Fruit fly (Drosophila melanogaster): Measurements from ENCODE around the gene CG34149.

CG34149 gene

dm6 chr3R:22379942-22380341 lies at the start of gene CG34149:
TSS of gene CG34149 (plus strand) at chr3R:22380128.
- TF ChIP-seq toe (GFP tag; optimal IDR thresholded peaks at IDR 0.05) (no peak), Crg-1 (GFP tag; optimal IDR thresholded peaks at IDR 0.05) (no peak), pad (GFP tag; optimal IDR thresholded peaks at IDR 0.05) (no peak), CG7045 (GFP tag; optimal IDR thresholded peaks at IDR 0.05) (no peak), bab1 (GFP tag; optimal IDR thresholded peaks at IDR 0.05) (no peak), CG7101 (tag; optimal IDR thresholded peaks at IDR 0.05) (no peak), Mnt (GFP tag; optimal IDR thresholded peaks at IDR 0.05) (no peak), Hr96 (GFP tag; optimal IDR thresholded peaks at IDR 0.05) (no peak), CG5204 (GFP tag; optimal IDR thresholded peaks at IDR 0.05) (no peak), CG11617 (GFP tag; optimal IDR thresholded peaks at IDR 0.05) (no peak), cic (GFP tag; optimal IDR thresholded peaks at IDR 0.05) (no peak), CG12768 (GFP tag; optimal IDR thresholded peaks at IDR 0.05) (no peak), tj (GFP tag; optimal IDR thresholded peaks at IDR 0.05) (no peak), kay (GFP tag; ENCODE audit: borderline replicate concordance) (no peak), Clk (GFP tag; optimal IDR thresholded peaks at IDR 0.05) (no peak), CG14711 (tag; optimal IDR thresholded peaks at IDR 0.05) (no peak), CG33017 (tag; optimal IDR thresholded peaks at IDR 0.05) (no peak), cnc (optimal IDR thresholded peaks at IDR 0.05) (no peak), ovo (GFP tag; optimal IDR thresholded peaks at IDR 0.05) (no peak), CG1620 (GFP tag; optimal IDR thresholded peaks at IDR 0.05) (no peak)

dm6 chr3R:22330512-22331119 lies 49.3 kb upstream of the CG34149 start, which contains the start of gene CG33721:
TSS of gene CG33721 (plus strand) at chr3R:22331069.
- TF ChIP-seq CG7045 (GFP tag; optimal IDR thresholded peaks at IDR 0.05) (no peak), CG12768 (GFP tag; optimal IDR thresholded peaks at IDR 0.05) (no peak), CG14711 (tag; optimal IDR thresholded peaks at IDR 0.05) (no peak), cic (GFP tag; optimal IDR thresholded peaks at IDR 0.05) (no peak), CG33017 (tag; optimal IDR thresholded peaks at IDR 0.05) (no peak), pad (GFP tag; optimal IDR thresholded peaks at IDR 0.05) (no peak)

dm6 chr3R:22331691-22332090 lies 48.2 kb upstream of the CG34149 start, which contains the start of gene CG13862:
TSS of gene CG13862 (plus strand) at chr3R:22331991.
- TF ChIP-seq kay (GFP tag; ENCODE audit: borderline replicate concordance) (no peak), CG5204 (GFP tag; optimal IDR thresholded peaks at IDR 0.05) (no peak), bab1 (GFP tag; optimal IDR thresholded peaks at IDR 0.05) (no peak), tj (GFP tag; optimal IDR thresholded peaks at IDR 0.05) (no peak), CG7045 (GFP tag; optimal IDR thresholded peaks at IDR 0.05) (no peak)

dm6 chr3R:22334050-22334449 lies 45.9 kb upstream of the CG34149 start, which contains the start of gene CG5391:
TSS of gene CG5391 (minus strand) at chr3R:22334150.
- TF ChIP-seq Crg-1 (GFP tag; optimal IDR thresholded peaks at IDR 0.05) (no peak), CG5204 (GFP tag; optimal IDR thresholded peaks at IDR 0.05) (no peak), pad (GFP tag; optimal IDR thresholded peaks at IDR 0.05) (no peak)

dm6 chr3R:22339510-22339909 lies 40.4 kb upstream of the CG34149 start:
- no peak for TF ChIP-seq toe (GFP tag; optimal IDR thresholded peaks at IDR 0.05)
- TF ChIP-seq Mnt (GFP tag; optimal IDR thresholded peaks at IDR 0.05), result no peak
- TF ChIP-seq tj (GFP tag; optimal IDR thresholded peaks at IDR 0.05), result no peak
- no peak for TF ChIP-seq Crg-1 (GFP tag; optimal IDR thresholded peaks at IDR 0.05)
- no peak for TF ChIP-seq CG1620 (GFP tag; optimal IDR thresholded peaks at IDR 0.05)
- no peak for TF ChIP-seq CG7101 (tag; optimal IDR thresholded peaks at IDR 0.05)
- TF ChIP-seq CG14711 (tag; optimal IDR thresholded peaks at IDR 0.05), result no peak
- no peak for TF ChIP-seq CG12768 (GFP tag; optimal IDR thresholded peaks at IDR 0.05)
- no peak for TF ChIP-seq CG33017 (tag; optimal IDR thresholded peaks at IDR 0.05)
- TF ChIP-seq cnc (optimal IDR thresholded peaks at IDR 0.05), result no peak
- TF ChIP-seq CG5204 (GFP tag; optimal IDR thresholded peaks at IDR 0.05), result no peak
- no peak for TF ChIP-seq cic (GFP tag; optimal IDR thresholded peaks at IDR 0.05)
- TF ChIP-seq bab1 (GFP tag; optimal IDR thresholded peaks at IDR 0.05), result no peak
- TF ChIP-seq pad (GFP tag; optimal IDR thresholded peaks at IDR 0.05), result no peak
- TF ChIP-seq kay (GFP tag; ENCODE audit: borderline replicate concordance), result no peak
- no peak for TF ChIP-seq ovo (GFP tag; optimal IDR thresholded peaks at IDR 0.05)
- TF ChIP-seq Hr96 (GFP tag; optimal IDR thresholded peaks at IDR 0.05), result no peak
- TF ChIP-seq CG11617 (GFP tag; optimal IDR thresholded peaks at IDR 0.05), result no peak
- TF ChIP-seq CG7045 (GFP tag; optimal IDR thresholded peaks at IDR 0.05), result no peak
- no peak for TF ChIP-seq Clk (GFP tag; optimal IDR thresholded peaks at IDR 0.05)

dm6 chr3R:22340207-22340606 lies 39.7 kb upstream of the CG34149 start, which contains the start of gene CG5388:
TSS of gene CG5388 (minus strand) at chr3R:22340307.
- no peak for TF ChIP-seq Crg-1 (GFP tag; optimal IDR thresholded peaks at IDR 0.05)
- TF ChIP-seq CG33017 (tag; optimal IDR thresholded peaks at IDR 0.05), result no peak
- TF ChIP-seq kay (GFP tag; ENCODE audit: borderline replicate concordance), result no peak
- no peak for TF ChIP-seq Mnt (GFP tag; optimal IDR thresholded peaks at IDR 0.05)
- no peak for TF ChIP-seq bab1 (GFP tag; optimal IDR thresholded peaks at IDR 0.05)
- TF ChIP-seq cnc (optimal IDR thresholded peaks at IDR 0.05), result no peak
- no peak for TF ChIP-seq CG7101 (tag; optimal IDR thresholded peaks at IDR 0.05)
- TF ChIP-seq CG1620 (GFP tag; optimal IDR thresholded peaks at IDR 0.05), result no peak
- no peak for TF ChIP-seq tj (GFP tag; optimal IDR thresholded peaks at IDR 0.05)
- no peak for TF ChIP-seq Clk (GFP tag; optimal IDR thresholded peaks at IDR 0.05)
- no peak for TF ChIP-seq CG14711 (tag; optimal IDR thresholded peaks at IDR 0.05)
- TF ChIP-seq CG7045 (GFP tag; optimal IDR thresholded peaks at IDR 0.05), result no peak
- TF ChIP-seq toe (GFP tag; optimal IDR thresholded peaks at IDR 0.05), result no peak
- TF ChIP-seq CG12768 (GFP tag; optimal IDR thresholded peaks at IDR 0.05), result no peak
- TF ChIP-seq CG11617 (GFP tag; optimal IDR thresholded peaks at IDR 0.05), result no peak

All from whole organism, adult.